Fruit fly (Drosophila melanogaster): ENCODE data around the gene CG32277.

Gene CG32277

DNA sequence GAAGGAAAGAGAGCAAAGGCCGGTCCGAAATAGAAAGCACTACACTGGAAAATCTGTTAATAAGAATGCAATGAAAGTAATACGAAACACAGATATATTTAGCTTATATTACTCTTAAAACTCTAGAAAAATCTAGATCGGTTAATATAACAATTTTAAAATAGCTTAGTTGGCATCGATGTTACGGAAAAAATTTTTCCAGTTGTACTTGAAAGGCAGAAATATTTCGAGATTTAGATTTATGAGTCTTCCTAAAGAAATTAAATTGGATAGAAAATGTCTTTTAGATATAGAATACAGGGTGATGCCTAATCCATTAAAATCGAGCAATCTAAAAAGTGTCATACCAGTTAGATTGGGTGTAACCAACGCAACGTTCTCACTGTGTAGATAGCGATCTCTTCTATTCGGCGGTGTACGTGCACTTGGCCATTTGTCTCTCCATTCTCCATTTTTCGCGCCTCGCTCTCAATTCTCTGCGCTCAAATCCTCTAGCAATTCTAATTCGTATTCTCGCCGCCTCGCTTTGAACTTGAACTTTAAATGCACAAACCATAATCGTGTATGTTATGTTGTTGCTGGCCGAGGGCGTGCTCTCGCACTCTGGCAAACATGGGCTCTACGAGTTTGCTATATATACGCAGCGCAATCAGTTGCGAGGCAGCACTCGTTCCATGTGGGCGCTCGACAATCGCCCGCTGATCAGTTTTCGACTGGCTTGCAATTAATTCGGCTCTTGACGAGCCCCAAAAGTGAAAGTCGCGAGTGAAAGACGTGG, 44.9 kb upstream of the CG32277 start (continued):
- TF ChIP-seq cwo (GFP tag; optimal IDR thresholded peaks at IDR 0.05) (peak; percentile 90), CG4328 (GFP tag; optimal IDR thresholded peaks at IDR 0.05) (peak; percentile 92), pho (GFP tag; optimal IDR thresholded peaks at IDR 0.05) (peak; percentile 96), psq (GFP tag; optimal IDR thresholded peaks at IDR 0.05) (peak; percentile 87), CG12744 (GFP tag; optimal IDR thresholded peaks at IDR 0.05) (peak; percentile 92), scrt (GFP tag; optimal IDR thresholded peaks at IDR 0.05) (peak; percentile 80), CG8478 (optimal IDR thresholded peaks at IDR 0.05) (no peak), pita (GFP tag; optimal IDR thresholded peaks at IDR 0.05) (no peak), nau (GFP tag; optimal IDR thresholded peaks at IDR 0.05) (peak; percentile 93), dimm (GFP tag; IDR thresholded peaks at IDR 0.05) (peak; percentile 69), dan (GFP tag; IDR thresholded peaks at IDR 0.05) (peak; percentile 27; the same call in 1 of the 2 replicates), CG17912 (GFP tag; optimal IDR thresholded peaks at IDR 0.05) (peak; percentile 57), E2f2 (GFP tag; IDR thresholded peaks at IDR 0.05) (peak; percentile 54; the same call in 1 of the 2 replicates), CG9876 (GFP tag; optimal IDR thresholded peaks at IDR 0.05) (peak; percentile 93), gsb-n (tag; optimal IDR thresholded peaks at IDR 0.05) (peak; percentile 91), CG13123 (GFP tag; optimal IDR thresholded peaks at IDR 0.05) (peak; percentile 85), CkIIα-i1 (GFP tag; IDR thresholded peaks at IDR 0.05) (no peak), D19B (GFP tag; optimal IDR thresholded peaks at IDR 0.05) (peak; percentile 88), CTCF (GFP tag; optimal IDR thresholded peaks at IDR 0.05) (peak; percentile 59), HLHmδ (GFP tag; optimal IDR thresholded peaks at IDR 0.05) (no peak), aop (GFP tag; IDR thresholded peaks at IDR 0.05) (0 out of 2 replicates have a peak, but pooled peaks have one; percentile 14), Optix (GFP tag; IDR thresholded peaks at IDR 0.05) (peak; percentile 77), CG9817 (tag; optimal IDR thresholded peaks at IDR 0.05) (peak; percentile 90), exex (tag; optimal IDR thresholded peaks at IDR 0.05) (peak; percentile 58), CG4404 (GFP tag; IDR thresholded peaks at IDR 0.05) (peak; percentile 79), CG16815 (GFP tag; optimal IDR thresholded peaks at IDR 0.05) (peak; percentile 97), Antp (GFP tag; optimal IDR thresholded peaks at IDR 0.05) (peak; percentile 89), CG30020 (tag; optimal IDR thresholded peaks at IDR 0.05) (peak; percentile 83), Taf1 (GFP tag; IDR thresholded peaks at IDR 0.05) (peak; percentile 78; the same call in 1 of the 2 replicates), ems (GFP tag; optimal IDR thresholded peaks at IDR 0.05) (peak; percentile 94), slbo (GFP tag; IDR thresholded peaks at IDR 0.05) (peak; percentile 90), ind (GFP tag; optimal IDR thresholded peaks at IDR 0.05) (peak; percentile 95), CG3847 (GFP tag; IDR thresholded peaks at IDR 0.05) (peak; percentile 89), danr (GFP tag; IDR thresholded peaks at IDR 0.05) (peak; percentile 83), CG14710 (tag; optimal IDR thresholded peaks at IDR 0.05) (peak; percentile 96), tll (GFP tag; optimal IDR thresholded peaks at IDR 0.05) (peak; percentile 17 to 26), crp (GFP tag; optimal IDR thresholded peaks at IDR 0.05) (peak in 1 of 2 experiments; percentile 67), ato (GFP tag; IDR thresholded peaks at IDR 0.05; ENCODE audit: partially characterized antibody) (no peak), HmgD (GFP tag; optimal IDR thresholded peaks at IDR 0.05) (peak; percentile 74), Mes4 (GFP tag; optimal IDR thresholded peaks at IDR 0.05) (peak; percentile 96), sd (tag; optimal IDR thresholded peaks at IDR 0.05) (peak; percentile 83), CG5953 (GFP tag; IDR thresholded peaks at IDR 0.05) (peak; percentile 16; the same call in 1 of the 2 replicates), cato (GFP tag; optimal IDR thresholded peaks at IDR 0.05; ENCODE audit: borderline replicate concordance) (peak; percentile 96), NC2α (GFP tag; optimal IDR thresholded peaks at IDR 0.05) (peak; percentile 92), CG30403 (GFP tag; optimal IDR thresholded peaks at IDR 0.05) (peak; percentile 98), CoRest (tag; optimal IDR thresholded peaks at IDR 0.05) (peak; percentile 98), NK7.1 (GFP tag; optimal IDR thresholded peaks at IDR 0.05) (peak; percentile 91), CG1024 (GFP tag; IDR thresholded peaks at IDR 0.05) (peak; percentile 67; the same call in 1 of the 2 replicates), pum (GFP tag; optimal IDR thresholded peaks at IDR 0.05) (peak; percentile 95), Side (GFP tag; optimal IDR thresholded peaks at IDR 0.05) (peak; percentile 93)

Measured in whole organism, embryonic.